Fruit fly (Drosophila melanogaster) whole organism, wandering third instar larva: ENCODE data around the gene dUTPase.

Experiments used
- Abd-B ChIP-seq: fragments of >200 bp; optimal IDR thresholded peaks from 2 replicates; lab custom pipeline; 2017; ENCODE audit warnings: missing biosample characterization, missing genetic modification characterization
- CG32264 ChIP-seq: fragments of 200-800 bp; sonication (Bioruptor generic); optimal IDR thresholded peaks from 2 replicates; lab custom pipeline; 2016; ENCODE audit warnings: missing biosample characterization, missing genetic modification characterization
- CG9705 ChIP-seq: fragments of 200-800 bp; sonication (Bioruptor generic); optimal IDR thresholded peaks from 2 replicates; lab custom pipeline; 2018; ENCODE audit warnings: missing biosample characterization, mild to moderate bottlenecking, missing genetic modification characterization
- Dfd ChIP-seq: fragments of >200 bp; optimal IDR thresholded peaks from 2 replicates; lab custom pipeline; 2017; ENCODE audit warnings: missing biosample characterization, missing genetic modification characterization
- GATAd ChIP-seq: sonication (Bioruptor generic); optimal IDR thresholded peaks from 2 replicates; lab custom pipeline; 2016; ENCODE audit warnings: missing biosample characterization, missing genetic modification characterization
- HLH106 ChIP-seq: fragments of 200-800 bp; optimal IDR thresholded peaks from 3 replicates; lab custom pipeline; 2019; ENCODE audit warnings: missing biosample characterization, mild to moderate bottlenecking, missing genetic modification characterization, moderate library complexity
- Hnf4 ChIP-seq: fragments of 200-800 bp; sonication (Bioruptor generic); optimal IDR thresholded peaks from 2 replicates; lab custom pipeline; 2016; ENCODE audit warnings: missing biosample characterization, mild to moderate bottlenecking, missing genetic modification characterization
- Hr78 ChIP-seq: fragments of >200 bp; optimal IDR thresholded peaks from 2 replicates; lab custom pipeline; 2017; ENCODE audit warnings: missing biosample characterization, missing genetic modification characterization
- Hr83 ChIP-seq: fragments of 200-300 bp; sonication (Bioruptor generic); optimal IDR thresholded peaks from 2 replicates; lab custom pipeline; 2016; ENCODE audit warnings: missing biosample characterization, mild to moderate bottlenecking, missing genetic modification characterization, moderate library complexity; ENCODE audit not compliant: poor library complexity, severe bottlenecking
- Mio ChIP-seq: sonication (Bioruptor generic); optimal IDR thresholded peaks from 2 replicates; lab custom pipeline; 2016; ENCODE audit warnings: missing biosample characterization, missing genetic modification characterization
- N ChIP-seq: fragments of >200 bp; optimal IDR thresholded peaks from 2 replicates; lab custom pipeline; 2018; ENCODE audit warnings: missing biosample characterization, missing external identifiers, missing genetic modification characterization
- OdsH ChIP-seq: fragments of 200-800 bp; sonication (Bioruptor generic); optimal IDR thresholded peaks from 2 replicates; lab custom pipeline; 2016; ENCODE audit warnings: missing biosample characterization, mild to moderate bottlenecking, missing genetic modification characterization
- Rel ChIP-seq, 2 experiments: fragments of 200-800 bp; sonication (Bioruptor generic) in 1 of 2; optimal IDR thresholded peaks; 2 replicates in 1 of 2; 3 replicates in 1 of 2; lab custom pipeline; 2016 to 2019; ENCODE audit warnings: mild to moderate bottlenecking in 2 of 2, missing biosample characterization in 2 of 2, missing genetic modification characterization in 2 of 2, moderate library complexity in 1 of 2
- Sp1 ChIP-seq: fragments of 200-800 bp; sonication (Bioruptor generic); optimal IDR thresholded peaks from 3 replicates; lab custom pipeline; 2019; ENCODE audit warnings: missing biosample characterization, mild to moderate bottlenecking, missing genetic modification characterization, moderate library complexity
- Vsx2 ChIP-seq: fragments of 200-300, 225-300 bp; sonication (Bioruptor generic); optimal IDR thresholded peaks from 2 replicates; lab custom pipeline; 2018; ENCODE audit warnings: missing biosample characterization, missing genetic modification characterization; ENCODE audit not compliant: partially characterized antibody
- br ChIP-seq: fragments of 200-800 bp; sonication (Bioruptor generic); optimal IDR thresholded peaks from 2 replicates; lab custom pipeline; 2016; ENCODE audit warnings: missing biosample characterization, missing genetic modification characterization
- brk ChIP-seq: fragments of 200-800 bp; sonication (Bioruptor generic); optimal IDR thresholded peaks from 2 replicates; lab custom pipeline; 2016; ENCODE audit warnings: missing biosample characterization, mild to moderate bottlenecking, missing genetic modification characterization
- dl ChIP-seq, 2 experiments: fragments of 175-275, 200-275 bp in 1 of 2; fragments of 200-275 bp in 1 of 2; sonication (Bioruptor generic); optimal IDR thresholded peaks; lab custom pipeline; 2018; ENCODE audit warnings: mild to moderate bottlenecking in 2 of 2, missing biosample characterization in 2 of 2, missing genetic modification characterization in 2 of 2, moderate library complexity in 2 of 2; ENCODE audit not compliant: partially characterized antibody in 2 of 2, insufficient read depth in 1 of 2
- dmrt93B ChIP-seq: fragments of 200-800 bp; sonication (Bioruptor generic); optimal IDR thresholded peaks from 2 replicates; lab custom pipeline; 2018; ENCODE audit warnings: missing biosample characterization, mild to moderate bottlenecking, missing genetic modification characterization
- dsf ChIP-seq: sonication (Bioruptor generic); optimal IDR thresholded peaks from 2 replicates; lab custom pipeline; 2016; ENCODE audit warnings: missing biosample characterization, missing genetic modification characterization, borderline replicate concordance
- ey ChIP-seq: fragments of 200-800 bp; sonication (Bioruptor generic); optimal IDR thresholded peaks from 2 replicates; lab custom pipeline; 2016; ENCODE audit warnings: missing biosample characterization, missing genetic modification characterization
- h ChIP-seq: fragments of 200-800 bp; sonication (Bioruptor generic); optimal IDR thresholded peaks from 3 replicates; lab custom pipeline; 2016; ENCODE audit warnings: missing biosample characterization, mild to moderate bottlenecking, missing genetic modification characterization
- jim ChIP-seq: fragments of 175-275, 200-325 bp; sonication (Bioruptor generic); optimal IDR thresholded peaks from 2 replicates; lab custom pipeline; 2016; ENCODE audit warnings: missing biosample characterization, mild to moderate bottlenecking, missing genetic modification characterization
- pan ChIP-seq: fragments of >200 bp; optimal IDR thresholded peaks from 2 replicates; lab custom pipeline; 2017
- psq ChIP-seq: fragments of 200-800 bp; sonication (Bioruptor generic); optimal IDR thresholded peaks from 3 replicates; lab custom pipeline; 2017; ENCODE audit warnings: missing biosample characterization, mild to moderate bottlenecking, missing genetic modification characterization, moderate library complexity
- rgr ChIP-seq: fragments of 200-800 bp; sonication (Bioruptor generic); optimal IDR thresholded peaks from 3 replicates; lab custom pipeline; 2016; ENCODE audit warnings: missing biosample characterization, mild to moderate bottlenecking, missing genetic modification characterization
- sage ChIP-seq: fragments of 200-800 bp; sonication (Bioruptor generic); optimal IDR thresholded peaks from 2 replicates; lab custom pipeline; 2016; ENCODE audit warnings: missing biosample characterization, mild to moderate bottlenecking, missing genetic modification characterization
- sv ChIP-seq: fragments of 200-800 bp; sonication (Bioruptor generic); optimal IDR thresholded peaks from 3 replicates; lab custom pipeline; 2016; ENCODE audit warnings: missing biosample characterization, missing genetic modification characterization
- tai ChIP-seq: sonication (Bioruptor generic); optimal IDR thresholded peaks from 2 replicates; lab custom pipeline; 2016; ENCODE audit warnings: missing biosample characterization, missing genetic modification characterization
- usp ChIP-seq: fragments of >200 bp; optimal IDR thresholded peaks from 2 replicates; lab custom pipeline; 2017; ENCODE audit warnings: missing biosample characterization, missing genetic modification characterization
- woc ChIP-seq: sonication (Bioruptor generic); optimal IDR thresholded peaks from 2 replicates; lab custom pipeline; 2016; ENCODE audit warnings: missing biosample characterization, mild to moderate bottlenecking, missing genetic modification characterization

Gene dUTPase

DNA sequence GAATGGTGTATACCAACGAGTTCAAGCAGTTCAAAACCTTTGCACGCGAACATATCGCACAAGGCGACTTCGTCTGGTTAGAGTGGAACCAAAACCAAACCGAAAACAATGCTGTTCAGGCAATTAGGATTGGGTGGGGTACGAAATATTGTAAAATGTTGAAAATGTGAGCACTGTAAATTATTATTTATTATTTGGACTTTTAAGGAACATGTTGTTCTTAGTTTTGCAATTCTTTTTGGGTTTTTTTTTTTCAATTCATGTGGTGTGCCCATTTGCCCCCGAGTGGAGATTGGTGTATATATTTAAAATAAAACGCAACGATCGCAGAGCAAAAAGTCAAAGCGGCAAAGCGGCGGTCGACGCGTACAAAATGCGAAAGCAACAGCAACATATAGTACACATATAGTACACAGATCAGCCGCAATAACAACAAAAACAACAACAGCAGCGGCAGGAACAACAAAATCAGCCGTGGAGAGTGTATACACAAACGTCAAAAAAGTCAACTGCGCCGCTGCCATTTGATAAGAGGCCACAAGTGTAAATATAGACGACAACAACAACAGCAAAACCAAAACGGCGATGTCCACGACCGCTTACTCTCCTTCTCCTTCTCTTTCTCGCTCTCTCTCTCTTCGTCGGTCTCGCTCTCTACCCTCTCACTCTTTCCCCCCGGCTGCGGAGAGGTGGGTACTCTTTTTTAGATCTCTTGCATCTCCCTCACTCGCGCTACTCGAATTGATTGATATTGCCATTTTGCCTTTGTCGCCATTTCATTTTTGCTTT lies 33.8 kb downstream of the dUTPase start (continued):
- TF ChIP-seq jim (GFP tag; lab: Kevin White, UChicago): no peak
- TF ChIP-seq CG9705 (GFP tag; lab: Kevin White, UChicago): peak; percentile 58
- TF ChIP-seq brk (GFP tag; lab: Kevin White, UChicago): peak; percentile 39
- peak; percentile 31 for TF ChIP-seq woc
- TF ChIP-seq Dfd: peak; percentile 1

DNA sequence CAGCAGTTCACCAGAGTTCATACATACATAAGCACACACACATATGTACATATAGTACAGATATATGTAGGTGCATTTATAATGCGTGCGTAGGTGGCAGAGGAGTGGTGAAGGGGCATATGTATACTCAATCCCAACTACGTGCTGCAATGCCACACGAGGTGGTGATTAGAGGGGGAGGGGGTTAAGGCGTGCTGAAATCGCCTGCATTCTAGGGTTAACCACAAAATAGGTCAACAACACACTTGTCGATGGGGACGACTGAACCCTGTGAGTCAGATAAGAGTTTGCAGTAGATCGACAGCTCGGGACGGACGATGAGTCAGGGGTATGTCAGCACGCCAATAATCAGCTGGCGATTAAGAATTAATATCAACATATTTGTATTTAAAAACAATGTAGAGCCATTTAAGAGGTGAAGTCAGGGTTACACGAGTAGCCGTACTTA lies 34.4 kb downstream of the dUTPase start:
- TF ChIP-seq sv (GFP tag; lab: Kevin White, UChicago): no peak
- peak; percentile 45 for TF ChIP-seq psq (GFP tag; lab: Kevin White, UChicago)
- no peak for TF ChIP-seq GATAd
- peak; percentile 25 for TF ChIP-seq Hr83 (GFP tag; lab: Kevin White, UChicago)
- TF ChIP-seq usp (GFP tag; lab: Kevin White, UChicago): no peak
- TF ChIP-seq br (GFP tag; lab: Kevin White, UChicago): peak; percentile 15
- TF ChIP-seq, all 38 proteins: peak for 3

- no peak for TF ChIP-seq pan (lab: Kevin White, UChicago)
- no peak for TF ChIP-seq Abd-B
- no peak for TF ChIP-seq ey (GFP tag; lab: Kevin White, UChicago)
- peak; percentile 24 for TF ChIP-seq CG9705 (GFP tag; lab: Kevin White, UChicago)
- TF ChIP-seq Vsx2 (GFP tag; lab: Kevin White, UChicago): no peak
- no peak for TF ChIP-seq psq (GFP tag; lab: Kevin White, UChicago)
- peak; percentile 31 for TF ChIP-seq Hnf4
- TF ChIP-seq br (GFP tag; lab: Kevin White, UChicago): no peak
- TF ChIP-seq GATAd: no peak
- no peak for TF ChIP-seq jim (GFP tag; lab: Kevin White, UChicago)
- TF ChIP-seq Rel (GFP tag; optimal IDR thresholded peaks at IDR 0.05; lab: Kevin White, UChicago): no peak
- TF ChIP-seq Rel (tag; optimal IDR thresholded peaks at IDR 0.05; lab: Kevin White, UChicago): peak; percentile 26
- no peak for TF ChIP-seq N (GFP tag; lab: Kevin White, UChicago)
- no peak for TF ChIP-seq Dfd
- no peak for TF ChIP-seq dsf (GFP tag; lab: Kevin White, UChicago)
- TF ChIP-seq h (GFP tag; lab: Kevin White, UChicago): peak; percentile 70
- no peak for TF ChIP-seq Sp1 (GFP tag; lab: Kevin White, UChicago)
- peak; percentile 17 for TF ChIP-seq HLH106 (tag; lab: Kevin White, UChicago)
- TF ChIP-seq Hr78 (GFP tag; lab: Kevin White, UChicago): no peak
- no peak for TF ChIP-seq Mio (GFP tag; lab: Kevin White, UChicago)
- peak; percentile 34 for TF ChIP-seq rgr (GFP tag; lab: Kevin White, UChicago)
- TF ChIP-seq dmrt93B (GFP tag; lab: Kevin White, UChicago): peak; percentile 7
- no peak for TF ChIP-seq dl (GFP tag; optimal IDR thresholded peaks at IDR 0.05; lab: Kevin White, UChicago; ENCODE audit: insufficient read depth in 1 of 2, partially characterized antibody in 2 of 2)
- TF ChIP-seq tai (GFP tag; lab: Kevin White, UChicago): no peak
- no peak for TF ChIP-seq usp (GFP tag; lab: Kevin White, UChicago)
- no peak for TF ChIP-seq sage (GFP tag; lab: Kevin White, UChicago)
- TF ChIP-seq Hr83 (GFP tag; lab: Kevin White, UChicago): peak; percentile 73
- no peak for TF ChIP-seq brk (GFP tag; lab: Kevin White, UChicago)
- no peak for TF ChIP-seq OdsH (GFP tag; lab: Kevin White, UChicago)
- TF ChIP-seq CG32264 (GFP tag; lab: Kevin White, UChicago): no peak
Measured at dm6 chr2L:11046051-11046450, 34.9 kb downstream of the dUTPase start.

- no peak for TF ChIP-seq psq (GFP tag; lab: Kevin White, UChicago)
- peak; percentile 36 for TF ChIP-seq Dfd
Measured at dm6 chr2L:11048307-11048706, 37.2 kb downstream of the dUTPase start.
